Worm (Caenorhabditis elegans) whole organism, L3 larva: ENCODE results near the gene srd-28.

ENCODE experiments used
- aly-2 ChIP-seq: fragments of 150-350 bp; optimal IDR thresholded peaks from 2 replicates; lab custom pipeline; 2014; ENCODE audit warnings: missing biosample characterization, missing genetic modification characterization
- ceh-9 ChIP-seq: sonication (generic microtip); optimal IDR thresholded peaks from 2 replicates; lab custom pipeline; 2018; ENCODE audit warnings: missing biosample characterization, missing genetic modification characterization
- egl-27 ChIP-seq: sonication (generic microtip); optimal IDR thresholded peaks from 4 replicates; lab custom pipeline; 2017; ENCODE audit warnings: missing biosample characterization, missing genetic modification reagents, missing genetic modification characterization
- lin-15B ChIP-seq: fragments of 150-350 bp; optimal IDR thresholded peaks from 2 replicates; lab custom pipeline; 2014; ENCODE audit warnings: missing biosample characterization, missing genetic modification characterization
- lin-39 ChIP-seq: fragments of 150-350 bp; optimal IDR thresholded peaks from 2 replicates; lab custom pipeline; 2018; ENCODE audit warnings: missing biosample characterization, missing genetic modification reagents, missing genetic modification characterization
- nfya-1 ChIP-seq: sonication (generic microtip); optimal IDR thresholded peaks from 2 replicates; lab custom pipeline; 2017; ENCODE audit warnings: missing genetic modification characterization, mild to moderate bottlenecking, missing compliant biosample characterization, antibody characterized with exemption, moderate library complexity; ENCODE audit not compliant: insufficient read depth
- pha-4 ChIP-seq: fragments of 150-350 bp; optimal IDR thresholded peaks from 2 replicates; lab custom pipeline; 2014; ENCODE audit warnings: missing biosample characterization, missing genetic modification reagents, missing genetic modification characterization
- tbx-2 ChIP-seq: sonication (generic microtip); optimal IDR thresholded peaks from 2 replicates; lab custom pipeline; 2016; ENCODE audit warnings: mild to moderate bottlenecking, missing genetic modification characterization, missing compliant biosample characterization
- unc-62 ChIP-seq: fragments of 150-350 bp; sonication (generic microtip); optimal IDR thresholded peaks from 4 replicates; lab custom pipeline; 2014; ENCODE audit warnings: missing biosample characterization, missing genetic modification reagents, missing genetic modification characterization

DNA sequence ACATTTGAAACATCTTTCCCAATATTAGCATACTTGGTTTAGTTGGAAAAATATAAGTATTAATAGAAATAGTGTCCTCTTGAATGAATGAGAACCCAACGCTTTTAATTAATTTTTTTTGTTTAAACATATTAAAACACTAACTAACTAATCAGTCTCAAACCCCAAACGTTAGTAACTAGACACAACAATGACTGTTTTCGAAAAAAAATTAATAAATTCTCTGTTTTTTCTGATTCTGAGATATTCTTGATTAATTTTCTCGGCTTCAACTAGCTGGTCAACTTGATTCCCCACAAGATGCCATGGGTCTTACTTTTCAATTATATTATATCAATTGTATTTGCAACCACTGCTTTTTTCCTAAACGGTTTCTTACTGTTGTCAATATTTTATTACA is 1.7 kb downstream of the srd-28 start, which contains the start of gene srbc-76:
- TF ChIP-seq lin-15B (tag; lab: Kevin White, UChicago) (no peak), ceh-9 (no peak), nfya-1 (tag; lab: Kevin White, UChicago) (no peak), lin-39 (no peak), aly-2 (tag; lab: Kevin White, UChicago) (no peak), tbx-2 (tag; lab: Kevin White, UChicago) (no peak), unc-62 (GFP tag; lab: Kevin White, UChicago) (no peak), pha-4 (tag; lab: Kevin White, UChicago) (no peak), egl-27 (tag; lab: Kevin White, UChicago) (no peak)
